Worm (Caenorhabditis elegans): Measurements from ENCODE around the gene hrde-1.

hrde-1 gene

DNA sequence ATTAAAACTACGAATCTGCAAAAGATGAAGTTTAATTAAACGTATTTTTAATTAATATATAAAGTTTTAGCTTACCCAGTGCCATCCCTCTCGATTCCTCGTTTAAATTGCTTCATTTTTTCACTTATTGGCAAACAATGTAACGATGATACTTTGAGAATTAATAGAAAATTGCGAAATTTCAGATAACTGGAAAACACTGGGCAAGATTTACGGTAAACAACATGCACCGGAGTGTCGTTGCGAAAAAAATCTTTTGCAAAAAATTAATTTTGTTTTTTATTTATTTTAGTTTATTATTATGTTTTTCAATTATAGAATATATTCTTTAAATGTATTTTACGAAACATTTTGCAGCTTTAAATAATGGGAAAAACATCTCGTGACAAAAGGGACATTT lies 28.1 kb upstream of the hrde-1 start, which contains the start of the genes pelo-1 and R74.7 (continued):
- TF ChIP-seq fkh-10 (GFP tag; optimal IDR thresholded peaks at IDR 0.05) (no peak), lin-39 (tag; optimal IDR thresholded peaks at IDR 0.05) (no peak), rbr-2 (tag; optimal IDR thresholded peaks at IDR 0.05) (no peak), nhr-28 (tag; optimal IDR thresholded peaks at IDR 0.05) (no peak), cey-2 (tag; optimal IDR thresholded peaks at IDR 0.05; ENCODE audit: borderline replicate concordance, insufficient read depth) (no peak), mxl-2 (GFP tag; conservative IDR thresholded peaks at IDR 0.05) (no peak), D1046.2 (GFP tag; IDR thresholded peaks at IDR 0.05) (no peak), lin-13 (GFP tag; optimal IDR thresholded peaks at IDR 0.05) (no peak), dve-1 (tag; optimal IDR thresholded peaks at IDR 0.05; ENCODE audit: insufficient read depth) (no peak), T20F7.1 (GFP tag; optimal IDR thresholded peaks at IDR 0.05) (peak; percentile 95), Y105C5A.15 (GFP tag; IDR thresholded peaks at IDR 0.05) (no peak), lir-3 (tag; optimal IDR thresholded peaks at IDR 0.05) (no peak), mdt-29 (GFP tag; IDR thresholded peaks at IDR 0.05) (no peak), ceh-28 (tag; optimal IDR thresholded peaks at IDR 0.05) (no peak), mes-2 (tag; optimal IDR thresholded peaks at IDR 0.05; ENCODE audit: poor library complexity, severe bottlenecking) (peak; percentile 33), hmg-1.1 (GFP tag; IDR thresholded peaks at IDR 0.05) (no peak), egl-43 (GFP tag; IDR thresholded peaks at IDR 0.05) (no peak), zip-2 (tag; optimal IDR thresholded peaks at IDR 0.05) (peak; percentile 2)

DNA sequence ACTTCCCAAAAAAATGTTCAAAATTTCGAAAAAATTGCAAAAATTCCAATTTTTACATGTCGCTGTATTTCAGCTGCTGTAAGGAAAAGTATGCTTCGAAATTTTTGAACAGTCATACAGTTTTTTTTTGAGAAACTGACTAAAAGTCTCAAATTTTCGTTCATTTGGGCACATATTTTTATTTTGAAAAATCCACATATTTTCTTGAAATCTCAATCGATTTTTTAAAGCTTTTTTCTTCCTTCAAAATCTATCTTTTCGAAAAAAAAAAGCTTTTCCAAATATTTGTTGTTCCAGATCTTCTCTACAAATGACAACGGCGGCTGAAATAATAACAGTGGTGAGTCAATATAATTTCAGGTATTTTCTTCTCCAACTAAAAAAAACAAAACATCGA lies 21.0 kb upstream of the hrde-1 start, which contains the start of gene asd-1:
asd-1 (plus strand) TSS at position 298 of the 397 bp plus-strand sequence.
- no peak for TF ChIP-seq dmd-6 (GFP tag; IDR thresholded peaks at IDR 0.05)
- TF ChIP-seq ceh-20 (GFP tag; IDR thresholded peaks at IDR 0.05), result no peak
- no peak for TF ChIP-seq saeg-2 (GFP tag; IDR thresholded peaks at IDR 0.05)
- no peak for TF ChIP-seq ces-1 (GFP tag; optimal IDR thresholded peaks at IDR 0.05)
- TF ChIP-seq lin-29 (GFP tag; IDR thresholded peaks at IDR 0.05), result no peak
- no peak for TF ChIP-seq ceh-82 (tag; optimal IDR thresholded peaks at IDR 0.05)
- no peak for TF ChIP-seq zfp-2 (tag; optimal IDR thresholded peaks at IDR 0.05)
- TF ChIP-seq skn-1 (tag; optimal IDR thresholded peaks at IDR 0.05), result no peak
- TF ChIP-seq nhr-237 (tag; optimal IDR thresholded peaks at IDR 0.05), result no peak
- no peak for TF ChIP-seq nhr-102 (tag; optimal IDR thresholded peaks at IDR 0.05)
- no peak for TF ChIP-seq arid-1 (GFP tag; conservative IDR thresholded peaks at IDR 0.05)
- no peak for TF ChIP-seq ceh-44 (GFP tag; IDR thresholded peaks at IDR 0.05)
- TF ChIP-seq F49E8.2 (tag; optimal IDR thresholded peaks at IDR 0.05; ENCODE audit: borderline replicate concordance), result no peak
- no peak for TF ChIP-seq daf-16 (GFP tag; optimal IDR thresholded peaks at IDR 0.05)
- no peak for TF ChIP-seq daf-16 (tag; optimal IDR thresholded peaks at IDR 0.05)
- TF ChIP-seq mxl-2 (GFP tag; conservative IDR thresholded peaks at IDR 0.05), result no peak

DNA sequence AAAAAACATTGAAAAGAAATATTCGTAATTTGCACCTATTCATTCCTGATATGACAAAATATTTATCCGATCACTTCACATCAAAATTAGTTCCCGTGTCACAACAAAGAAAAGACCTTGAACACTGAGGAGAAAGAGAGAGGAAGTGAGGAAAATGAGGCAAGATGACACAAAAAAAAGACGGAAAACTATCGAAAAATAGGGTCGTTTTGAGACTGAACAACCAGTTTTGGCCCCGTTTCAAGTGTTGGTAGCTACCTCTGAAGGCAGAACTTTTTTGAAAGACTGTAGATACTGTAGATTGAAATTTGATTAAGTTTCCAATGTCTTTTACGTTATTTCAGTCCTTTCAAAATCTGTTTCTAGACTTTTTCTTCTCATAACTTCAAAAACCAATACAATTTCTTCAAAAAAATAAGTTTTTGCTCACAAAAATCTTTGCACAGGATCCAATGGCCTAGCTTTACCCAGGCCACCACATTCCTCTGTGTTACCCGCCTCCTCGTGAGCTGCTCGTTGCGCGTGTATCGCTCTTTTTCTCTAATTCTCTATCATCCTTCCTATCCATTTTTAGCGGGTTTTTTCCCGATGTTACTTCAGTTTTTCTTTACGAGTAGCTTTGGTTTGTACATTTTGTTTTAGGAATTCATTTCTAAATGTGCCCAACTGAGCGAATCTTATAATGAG lies 20.5 kb upstream of the hrde-1 start:
- TF ChIP-seq T26A8.4 (GFP tag; IDR thresholded peaks at IDR 0.05) (no peak), nhr-6 (tag; optimal IDR thresholded peaks at IDR 0.05) (peak; percentile 45), D1046.2 (GFP tag; IDR thresholded peaks at IDR 0.05) (no peak), hlh-30 (tag; optimal IDR thresholded peaks at IDR 0.05; ENCODE audit: insufficient read depth) (peak; percentile 95), sdz-12 (GFP tag; optimal IDR thresholded peaks at IDR 0.05) (no peak), mxl-3 (GFP tag; optimal IDR thresholded peaks at IDR 0.05) (peak; percentile 38), dmd-6 (GFP tag; IDR thresholded peaks at IDR 0.05) (0 out of 2 replicates have a peak, but pooled peaks have one; percentile 9), fkh-10 (GFP tag; optimal IDR thresholded peaks at IDR 0.05) (peak; percentile 12), mdl-1 (tag; optimal IDR thresholded peaks at IDR 0.05) (peak; percentile 80 to 91), nhr-76 (tag; optimal IDR thresholded peaks at IDR 0.05) (no peak), ZK337.2 (GFP tag; IDR thresholded peaks at IDR 0.05) (no peak), hlh-11 (tag; optimal IDR thresholded peaks at IDR 0.05) (peak; percentile 25), snpc-4 (tag; optimal IDR thresholded peaks at IDR 0.05) (no peak), attf-4 (tag; optimal IDR thresholded peaks at IDR 0.05) (no peak), gei-8 (GFP tag; optimal IDR thresholded peaks at IDR 0.05) (no peak), lin-13 (GFP tag; optimal IDR thresholded peaks at IDR 0.05) (no peak), unc-130 (GFP tag; optimal IDR thresholded peaks at IDR 0.05) (peak; percentile 45), lin-39 (tag; optimal IDR thresholded peaks at IDR 0.05) (no peak), zag-1 (tag; optimal IDR thresholded peaks at IDR 0.05) (no peak), Y75B8A.6 (GFP tag; IDR thresholded peaks at IDR 0.05) (no peak)
